Worm (Caenorhabditis elegans) whole organism, dauer: Measurements from ENCODE around the gene rei-1.

Experiments used
- unc-62 ChIP-seq: sonication (generic microtip); optimal IDR thresholded peaks from 2 replicates; lab custom pipeline; 2017; ENCODE audit warnings: missing biosample characterization, missing genetic modification reagents, missing genetic modification characterization

rei-1 gene

DNA sequence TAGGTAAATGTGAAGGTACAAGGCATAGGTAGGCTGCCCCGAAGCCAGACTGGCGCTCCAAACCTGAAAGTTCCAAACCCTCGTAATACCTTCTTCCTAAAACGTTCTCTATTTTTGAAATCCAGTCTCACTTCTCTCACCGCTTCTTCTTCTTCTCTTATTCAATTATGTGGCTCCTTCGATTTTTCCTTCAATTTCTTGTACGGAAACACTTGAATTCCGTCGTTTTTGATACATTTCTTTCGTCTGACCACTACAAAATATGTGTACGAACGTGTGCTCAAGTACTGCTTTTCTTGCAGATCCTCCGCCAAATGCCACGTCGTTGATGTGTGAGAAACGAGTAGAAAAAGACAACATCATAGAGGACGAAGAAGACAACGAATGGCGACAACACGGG, 31.7 kb downstream of the rei-1 start, which contains the start of gene unc-79:
Gene unc-79, plus strand, starts transcription at position 301 of the 400 bp plus-strand sequence.
- no peak for TF ChIP-seq unc-62 (GFP tag; lab: Kevin White, UChicago)

- no peak for TF ChIP-seq unc-62 (GFP tag; lab: Kevin White, UChicago)
Observed at ce11 chrIII:4063724-4064123, 34.3 kb downstream of the rei-1 start.

DNA sequence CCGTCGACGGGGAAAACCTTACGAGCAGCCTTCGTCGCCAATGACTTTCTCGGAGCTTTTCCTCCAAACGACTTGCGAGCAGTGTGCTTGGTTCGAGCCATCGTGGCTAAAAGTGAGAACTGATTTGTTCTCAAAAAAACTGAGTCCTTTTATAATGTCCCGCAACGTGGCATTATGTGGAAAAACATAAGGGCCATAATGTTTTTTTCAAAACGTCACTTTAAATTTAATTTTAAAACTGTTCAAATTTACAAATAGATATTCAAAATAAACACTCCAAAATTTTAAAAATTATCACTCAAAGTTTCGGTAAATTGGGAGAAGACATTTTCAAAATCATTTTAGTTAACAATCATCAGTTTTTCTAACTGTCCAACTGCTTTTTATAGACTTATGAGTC, 38.0 kb downstream of the rei-1 start, which contains the start of gene his-70:
Gene his-70, minus strand, starts transcription at position 101 of the 400 bp plus-strand sequence.
- no peak for TF ChIP-seq unc-62 (GFP tag; lab: Kevin White, UChicago)

ce11 chrIII:4058643-4059042, 39.3 kb downstream of the rei-1 start, which contains the start of gene his-69:
his-69 (minus strand) TSS chrIII:4058743.
- TF ChIP-seq unc-62 (GFP tag; lab: Kevin White, UChicago): no peak

DNA sequence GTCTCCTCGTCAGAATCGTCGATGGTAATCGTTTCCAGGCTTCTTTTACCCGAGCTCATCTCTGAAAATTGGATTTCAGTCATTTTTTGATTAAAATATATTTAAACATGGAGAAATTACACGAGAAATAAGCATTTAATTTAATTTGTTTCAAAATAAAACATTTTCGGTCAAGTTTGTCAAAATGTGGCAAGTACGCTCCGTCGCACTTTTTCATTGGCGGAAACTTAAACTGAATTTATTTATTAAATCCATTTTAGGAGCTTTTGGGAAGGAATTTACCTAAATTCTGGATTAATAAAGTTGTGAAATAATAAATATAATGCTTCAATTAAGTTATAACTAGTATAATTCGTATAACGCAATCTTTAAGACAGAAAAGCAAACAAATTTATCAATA, 40.1 kb downstream of the rei-1 start, which contains the start of gene rcq-5:
Gene rcq-5, minus strand, starts transcription at position 83 of the 400 bp plus-strand sequence.
- no peak for TF ChIP-seq unc-62 (GFP tag; lab: Kevin White, UChicago)

DNA sequence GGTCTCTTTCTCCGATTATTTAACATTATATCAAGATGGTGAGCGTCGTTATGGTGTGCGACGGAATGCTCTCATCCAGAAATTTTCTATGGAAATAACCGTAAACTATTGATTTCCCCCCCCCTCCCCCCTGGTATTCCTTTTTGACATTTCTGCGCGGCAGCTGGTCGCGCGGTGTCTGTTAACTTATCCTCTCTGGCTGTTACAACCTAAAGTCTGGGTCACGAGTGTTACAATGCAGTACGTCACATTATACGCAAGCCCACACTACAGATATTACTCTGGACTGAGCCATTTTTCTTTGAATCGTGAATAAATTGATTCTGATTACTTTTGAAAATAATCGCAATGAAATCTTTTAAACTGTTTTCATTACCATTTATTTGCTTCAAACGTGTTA, 48.8 kb downstream of the rei-1 start:
- TF ChIP-seq unc-62 (GFP tag; lab: Kevin White, UChicago): no peak
